Worm (Caenorhabditis elegans): ENCODE measurements around the gene Y46E12BL.2.

- TF ChIP-seq scrt-1 (GFP tag; IDR thresholded peaks at IDR 0.05): no peak
- TF ChIP-seq hmbx-1 (tag; optimal IDR thresholded peaks at IDR 0.05): no peak
- TF ChIP-seq ama-1 (optimal IDR thresholded peaks at IDR 0.05): no peak
- TF ChIP-seq ceh-36 (tag; optimal IDR thresholded peaks at IDR 0.05): no peak
- TF ChIP-seq aly-1 (tag; optimal IDR thresholded peaks at IDR 0.05): no peak
- no peak for TF ChIP-seq B0310.2 (tag; optimal IDR thresholded peaks at IDR 0.05)
- no peak for TF ChIP-seq ets-7 (tag; optimal IDR thresholded peaks at IDR 0.05)
- no peak for TF ChIP-seq sea-1 (GFP tag; conservative IDR thresholded peaks at IDR 0.05)
- TF ChIP-seq flt-1 (GFP tag; IDR thresholded peaks at IDR 0.05): no peak
Measured at ce11 chrII:15209309-15209708, 23.4 kb upstream of the Y46E12BL.2 start.

All from whole organism, early embryonic.